Fruit fly (Drosophila melanogaster) whole organism, wandering third instar larva: ENCODE measurements around the gene CG43367.

Experiments used
- Abd-B ChIP-seq: fragments of >200 bp; optimal IDR thresholded peaks from 2 replicates; lab custom pipeline; 2017; ENCODE audit warnings: missing biosample characterization, missing genetic modification characterization
- CG32264 ChIP-seq: fragments of 200-800 bp; sonication (Bioruptor generic); optimal IDR thresholded peaks from 2 replicates; lab custom pipeline; 2016; ENCODE audit warnings: missing biosample characterization, missing genetic modification characterization
- CG9705 ChIP-seq: fragments of 200-800 bp; sonication (Bioruptor generic); optimal IDR thresholded peaks from 2 replicates; lab custom pipeline; 2018; ENCODE audit warnings: missing biosample characterization, mild to moderate bottlenecking, missing genetic modification characterization
- CrebA ChIP-seq: fragments of 200-800 bp; sonication (Bioruptor generic); optimal IDR thresholded peaks from 2 replicates; lab custom pipeline; 2016; ENCODE audit warnings: missing biosample characterization, mild to moderate bottlenecking, missing genetic modification characterization, borderline replicate concordance
- Dfd ChIP-seq: fragments of >200 bp; optimal IDR thresholded peaks from 2 replicates; lab custom pipeline; 2017; ENCODE audit warnings: missing biosample characterization, missing genetic modification characterization
- Dif ChIP-seq: fragments of 200-275, 200-300 bp; sonication (Bioruptor generic); optimal IDR thresholded peaks from 2 replicates; lab custom pipeline; 2018; ENCODE audit warnings: missing biosample characterization, missing genetic modification characterization; ENCODE audit not compliant: partially characterized antibody
- GATAd ChIP-seq: sonication (Bioruptor generic); optimal IDR thresholded peaks from 2 replicates; lab custom pipeline; 2016; ENCODE audit warnings: missing biosample characterization, missing genetic modification characterization
- HLH106 ChIP-seq: fragments of 200-800 bp; optimal IDR thresholded peaks from 3 replicates; lab custom pipeline; 2019; ENCODE audit warnings: missing biosample characterization, mild to moderate bottlenecking, missing genetic modification characterization, moderate library complexity
- Hnf4 ChIP-seq: fragments of 200-800 bp; sonication (Bioruptor generic); optimal IDR thresholded peaks from 2 replicates; lab custom pipeline; 2016; ENCODE audit warnings: missing biosample characterization, mild to moderate bottlenecking, missing genetic modification characterization
- Hr78 ChIP-seq: fragments of >200 bp; optimal IDR thresholded peaks from 2 replicates; lab custom pipeline; 2017; ENCODE audit warnings: missing biosample characterization, missing genetic modification characterization
- Hr83 ChIP-seq: fragments of 200-300 bp; sonication (Bioruptor generic); optimal IDR thresholded peaks from 2 replicates; lab custom pipeline; 2016; ENCODE audit warnings: missing biosample characterization, mild to moderate bottlenecking, missing genetic modification characterization, moderate library complexity; ENCODE audit not compliant: poor library complexity, severe bottlenecking
- Jra ChIP-seq: sonication (Bioruptor generic); optimal IDR thresholded peaks from 2 replicates; lab custom pipeline; 2016; ENCODE audit warnings: missing biosample characterization, missing genetic modification characterization
- Mio ChIP-seq: sonication (Bioruptor generic); optimal IDR thresholded peaks from 2 replicates; lab custom pipeline; 2016; ENCODE audit warnings: missing biosample characterization, missing genetic modification characterization
- Myc ChIP-seq: fragments of >200 bp; optimal IDR thresholded peaks from 2 replicates; lab custom pipeline; 2017
- N ChIP-seq: fragments of >200 bp; optimal IDR thresholded peaks from 2 replicates; lab custom pipeline; 2018; ENCODE audit warnings: missing biosample characterization, missing external identifiers, missing genetic modification characterization
- OdsH ChIP-seq: fragments of 200-800 bp; sonication (Bioruptor generic); optimal IDR thresholded peaks from 2 replicates; lab custom pipeline; 2016; ENCODE audit warnings: missing biosample characterization, mild to moderate bottlenecking, missing genetic modification characterization
- Rel ChIP-seq, 2 experiments: fragments of 200-800 bp; sonication (Bioruptor generic) in 1 of 2; optimal IDR thresholded peaks; 2 replicates in 1 of 2; 3 replicates in 1 of 2; lab custom pipeline; 2016 to 2019; ENCODE audit warnings: mild to moderate bottlenecking in 2 of 2, missing biosample characterization in 2 of 2, missing genetic modification characterization in 2 of 2, moderate library complexity in 1 of 2
- Sp1 ChIP-seq: fragments of 200-800 bp; sonication (Bioruptor generic); optimal IDR thresholded peaks from 3 replicates; lab custom pipeline; 2019; ENCODE audit warnings: missing biosample characterization, mild to moderate bottlenecking, missing genetic modification characterization, moderate library complexity
- Vsx2 ChIP-seq: fragments of 200-300, 225-300 bp; sonication (Bioruptor generic); optimal IDR thresholded peaks from 2 replicates; lab custom pipeline; 2018; ENCODE audit warnings: missing biosample characterization, missing genetic modification characterization; ENCODE audit not compliant: partially characterized antibody
- br ChIP-seq: fragments of 200-800 bp; sonication (Bioruptor generic); optimal IDR thresholded peaks from 2 replicates; lab custom pipeline; 2016; ENCODE audit warnings: missing biosample characterization, missing genetic modification characterization
- brk ChIP-seq: fragments of 200-800 bp; sonication (Bioruptor generic); optimal IDR thresholded peaks from 2 replicates; lab custom pipeline; 2016; ENCODE audit warnings: missing biosample characterization, mild to moderate bottlenecking, missing genetic modification characterization
- dl ChIP-seq, 2 experiments: fragments of 175-275, 200-275 bp in 1 of 2; fragments of 200-275 bp in 1 of 2; sonication (Bioruptor generic); optimal IDR thresholded peaks; lab custom pipeline; 2018; ENCODE audit warnings: mild to moderate bottlenecking in 2 of 2, missing biosample characterization in 2 of 2, missing genetic modification characterization in 2 of 2, moderate library complexity in 2 of 2; ENCODE audit not compliant: partially characterized antibody in 2 of 2, insufficient read depth in 1 of 2
- dmrt93B ChIP-seq: fragments of 200-800 bp; sonication (Bioruptor generic); optimal IDR thresholded peaks from 2 replicates; lab custom pipeline; 2018; ENCODE audit warnings: missing biosample characterization, mild to moderate bottlenecking, missing genetic modification characterization
- dsf ChIP-seq: sonication (Bioruptor generic); optimal IDR thresholded peaks from 2 replicates; lab custom pipeline; 2016; ENCODE audit warnings: missing biosample characterization, missing genetic modification characterization, borderline replicate concordance
- ey ChIP-seq: fragments of 200-800 bp; sonication (Bioruptor generic); optimal IDR thresholded peaks from 2 replicates; lab custom pipeline; 2016; ENCODE audit warnings: missing biosample characterization, missing genetic modification characterization
- foxo ChIP-seq, 2 experiments: fragments of 200-800 bp; sonication (Bioruptor generic); optimal IDR thresholded peaks; 2 replicates in 1 of 2; 3 replicates in 1 of 2; lab custom pipeline; 2016 to 2017; ENCODE audit warnings: missing biosample characterization in 2 of 2, missing genetic modification characterization in 2 of 2
- fru ChIP-seq: fragments of 200-800 bp; sonication (Bioruptor generic); optimal IDR thresholded peaks from 3 replicates; lab custom pipeline; 2016; ENCODE audit warnings: missing biosample characterization, mild to moderate bottlenecking, missing genetic modification characterization
- h ChIP-seq: fragments of 200-800 bp; sonication (Bioruptor generic); optimal IDR thresholded peaks from 3 replicates; lab custom pipeline; 2016; ENCODE audit warnings: missing biosample characterization, mild to moderate bottlenecking, missing genetic modification characterization
- jim ChIP-seq: fragments of 175-275, 200-325 bp; sonication (Bioruptor generic); optimal IDR thresholded peaks from 2 replicates; lab custom pipeline; 2016; ENCODE audit warnings: missing biosample characterization, mild to moderate bottlenecking, missing genetic modification characterization
- lola ChIP-seq: fragments of >200 bp; optimal IDR thresholded peaks from 2 replicates; lab custom pipeline; 2017; ENCODE audit warnings: missing biosample characterization, missing genetic modification characterization
- pan ChIP-seq: fragments of >200 bp; optimal IDR thresholded peaks from 2 replicates; lab custom pipeline; 2017
- psq ChIP-seq: fragments of 200-800 bp; sonication (Bioruptor generic); optimal IDR thresholded peaks from 3 replicates; lab custom pipeline; 2017; ENCODE audit warnings: missing biosample characterization, mild to moderate bottlenecking, missing genetic modification characterization, moderate library complexity
- rgr ChIP-seq: fragments of 200-800 bp; sonication (Bioruptor generic); optimal IDR thresholded peaks from 3 replicates; lab custom pipeline; 2016; ENCODE audit warnings: missing biosample characterization, mild to moderate bottlenecking, missing genetic modification characterization
- sage ChIP-seq: fragments of 200-800 bp; sonication (Bioruptor generic); optimal IDR thresholded peaks from 2 replicates; lab custom pipeline; 2016; ENCODE audit warnings: missing biosample characterization, mild to moderate bottlenecking, missing genetic modification characterization
- sv ChIP-seq: fragments of 200-800 bp; sonication (Bioruptor generic); optimal IDR thresholded peaks from 3 replicates; lab custom pipeline; 2016; ENCODE audit warnings: missing biosample characterization, missing genetic modification characterization
- tai ChIP-seq: sonication (Bioruptor generic); optimal IDR thresholded peaks from 2 replicates; lab custom pipeline; 2016; ENCODE audit warnings: missing biosample characterization, missing genetic modification characterization
- usp ChIP-seq: fragments of >200 bp; optimal IDR thresholded peaks from 2 replicates; lab custom pipeline; 2017; ENCODE audit warnings: missing biosample characterization, missing genetic modification characterization
- woc ChIP-seq: sonication (Bioruptor generic); optimal IDR thresholded peaks from 2 replicates; lab custom pipeline; 2016; ENCODE audit warnings: missing biosample characterization, mild to moderate bottlenecking, missing genetic modification characterization

The CG43367 gene

dm6 chr3L:4259102-4259558, 65.3 kb downstream of the CG43367 start, which contains the start of the genes CG15011 and CG1309:
CG15011 (minus strand) TSS chr3L:4259152.
CG1309 (plus strand) TSS chr3L:4259430.
- TF ChIP-seq psq (GFP tag; lab: Kevin White, UChicago) (peak; percentile 72), usp (no peak), Rel (GFP tag; optimal IDR thresholded peaks at IDR 0.05; lab: Kevin White, UChicago) (no peak), Rel (tag; optimal IDR thresholded peaks at IDR 0.05; lab: Kevin White, UChicago) (peak; percentile 72), pan (lab: Kevin White, UChicago) (no peak), Hnf4 (GFP tag; lab: Kevin White, UChicago) (peak; percentile 85), N (GFP tag; lab: Kevin White, UChicago) (no peak), GATAd (GFP tag; lab: Kevin White, UChicago) (peak; percentile 88), sage (no peak), OdsH (GFP tag; lab: Kevin White, UChicago) (peak; percentile 82), foxo (GFP tag; optimal IDR thresholded peaks at IDR 0.05; lab: Kevin White, UChicago) (peak in 1 of 2 experiments; percentile 87), fru (GFP tag; lab: Kevin White, UChicago) (peak; percentile 86), Myc (no peak), Abd-B (GFP tag; lab: Kevin White, UChicago) (no peak), Dif (GFP tag; lab: Kevin White, UChicago) (no peak), CG32264 (peak; percentile 19), jim (GFP tag; lab: Kevin White, UChicago) (no peak), woc (GFP tag; lab: Kevin White, UChicago) (peak; percentile 94), Mio (GFP tag; lab: Kevin White, UChicago) (no peak), dl (GFP tag; optimal IDR thresholded peaks at IDR 0.05; lab: Kevin White, UChicago; ENCODE audit: insufficient read depth in 1 of 2, partially characterized antibody in 2 of 2) (no peak), br (peak; percentile 83), ey (peak; percentile 86), sv (GFP tag; lab: Kevin White, UChicago) (peak; percentile 74), h (peak; percentile 90), CG9705 (GFP tag; lab: Kevin White, UChicago) (peak; percentile 83), Dfd (GFP tag; lab: Kevin White, UChicago) (no peak), lola (GFP tag; lab: Kevin White, UChicago) (no peak), dsf (GFP tag; lab: Kevin White, UChicago) (peak; percentile 51), HLH106 (peak; percentile 89), Sp1 (GFP tag; lab: Kevin White, UChicago) (peak; percentile 86), CrebA (GFP tag; lab: Kevin White, UChicago) (no peak), rgr (GFP tag; lab: Kevin White, UChicago) (peak; percentile 88), Hr78 (GFP tag; lab: Kevin White, UChicago) (no peak), Hr83 (GFP tag; lab: Kevin White, UChicago) (peak; percentile 47), tai (GFP tag; lab: Kevin White, UChicago) (no peak), brk (GFP tag; lab: Kevin White, UChicago) (no peak), Jra (GFP tag; lab: Kevin White, UChicago) (peak; percentile 86), Vsx2 (GFP tag; lab: Kevin White, UChicago) (no peak), dmrt93B (GFP tag; lab: Kevin White, UChicago) (peak; percentile 48)
- TF ChIP-seq, all 38 proteins: peak for 21

- TF ChIP-seq brk (GFP tag; lab: Kevin White, UChicago) (no peak), fru (GFP tag; lab: Kevin White, UChicago) (no peak), OdsH (GFP tag; lab: Kevin White, UChicago) (no peak), Dif (GFP tag; lab: Kevin White, UChicago) (no peak), ey (no peak), Dfd (GFP tag; lab: Kevin White, UChicago) (no peak), rgr (GFP tag; lab: Kevin White, UChicago) (no peak), jim (GFP tag; lab: Kevin White, UChicago) (no peak), Myc (no peak), dsf (GFP tag; lab: Kevin White, UChicago) (no peak), Hr78 (GFP tag; lab: Kevin White, UChicago) (no peak), Sp1 (GFP tag; lab: Kevin White, UChicago) (no peak), CrebA (GFP tag; lab: Kevin White, UChicago) (no peak), usp (no peak), Jra (GFP tag; lab: Kevin White, UChicago) (no peak)
These were observed 67.4 kb downstream of the CG43367 start for dm6 chr3L:4261177-4261576.
